Fruit fly (Drosophila melanogaster) whole organism: ENCODE data around the gene Acp76A.

Experiments
- CG8478 ChIP-seq: fragments of >200 bp; optimal IDR thresholded peaks from 2 replicates; lab custom pipeline; 2018; ENCODE audit warnings: inconsistent platforms
- Dll ChIP-seq: fragments of >200 bp; optimal IDR thresholded peaks from 2 replicates; lab custom pipeline; 2017
- EcR ChIP-seq, 2 experiments: fragments of >200 bp; optimal IDR thresholded peaks; 2 replicates each; lab custom pipeline; 2017; ENCODE audit warnings: missing biosample characterization in 2 of 2, missing genetic modification characterization in 2 of 2, missing genetic modification reagents in 2 of 2
- pan ChIP-seq: fragments of >200 bp; optimal IDR thresholded peaks from 2 replicates; lab custom pipeline; 2017
- usp ChIP-seq: fragments of >200 bp; optimal IDR thresholded peaks from 2 replicates; lab custom pipeline; 2017; ENCODE audit warnings: missing biosample characterization, missing genetic modification characterization, mixed read lengths

dm6 chr3L:19055064-19055463, 3.2 kb upstream of the Acp76A start:
- TF ChIP-seq EcR (GFP tag; optimal IDR thresholded peaks at IDR 0.05; lab: Kevin White, UChicago) (no peak), Dll (lab: Kevin White, UChicago) (no peak), CG8478 (lab: Kevin White, UChicago) (no peak), pan (no peak), usp (no peak)
